Worm (Caenorhabditis elegans): Measurements from ENCODE around the gene sfxn-1.1.

Gene sfxn-1.1

ce11 chrII:9483342-9483741, 35.3 kb downstream of the sfxn-1.1 start:
- TF ChIP-seq unc-62 (GFP tag; optimal IDR thresholded peaks at IDR 0.05), result no peak

- no peak for TF ChIP-seq unc-62 (GFP tag; optimal IDR thresholded peaks at IDR 0.05)
These were observed 36.2 kb downstream of the sfxn-1.1 start for ce11 chrII:9482529-9482928.

ce11 chrII:9481427-9481826, 37.3 kb downstream of the sfxn-1.1 start:
- no peak for TF ChIP-seq unc-62 (GFP tag; optimal IDR thresholded peaks at IDR 0.05)

ce11 chrII:9480006-9480405, 38.7 kb downstream of the sfxn-1.1 start, which contains the start of gene T19H5.7:
T19H5.7 (minus strand) TSS chrII:9480106.
- no peak for TF ChIP-seq unc-62 (GFP tag; optimal IDR thresholded peaks at IDR 0.05)

DNA sequence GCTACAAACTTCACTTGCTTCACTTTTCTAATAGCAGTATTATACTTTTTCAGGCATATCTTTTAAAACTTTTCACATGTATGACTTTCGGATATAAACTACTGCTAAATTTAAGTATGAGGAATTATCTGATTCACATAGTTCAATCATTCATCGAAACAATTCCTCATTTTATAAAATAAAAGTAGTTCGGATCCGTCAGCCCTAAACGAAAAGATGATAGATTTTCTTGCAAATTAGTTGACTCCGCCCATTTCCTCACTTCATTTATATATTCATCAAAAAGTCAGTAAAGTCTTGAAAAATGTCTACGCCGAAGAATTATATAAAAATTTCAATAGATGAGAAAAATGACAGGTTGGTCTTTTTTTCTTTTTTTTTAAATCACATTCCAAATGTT, 41.1 kb downstream of the sfxn-1.1 start, which contains the start of gene chil-27:
Gene chil-27, plus strand, starts transcription at position 301 of the 400 bp plus-strand sequence.
- no peak for TF ChIP-seq unc-62 (GFP tag; optimal IDR thresholded peaks at IDR 0.05)

ce11 chrII:9474367-9475105, 44.1 kb downstream of the sfxn-1.1 start, which contains the start of the genes chil-25 and chil-26:
chil-25 (minus strand) TSS chrII:9474467.
chil-26 (plus strand) TSS chrII:9475055.
- no peak for TF ChIP-seq unc-62 (GFP tag; optimal IDR thresholded peaks at IDR 0.05)

DNA sequence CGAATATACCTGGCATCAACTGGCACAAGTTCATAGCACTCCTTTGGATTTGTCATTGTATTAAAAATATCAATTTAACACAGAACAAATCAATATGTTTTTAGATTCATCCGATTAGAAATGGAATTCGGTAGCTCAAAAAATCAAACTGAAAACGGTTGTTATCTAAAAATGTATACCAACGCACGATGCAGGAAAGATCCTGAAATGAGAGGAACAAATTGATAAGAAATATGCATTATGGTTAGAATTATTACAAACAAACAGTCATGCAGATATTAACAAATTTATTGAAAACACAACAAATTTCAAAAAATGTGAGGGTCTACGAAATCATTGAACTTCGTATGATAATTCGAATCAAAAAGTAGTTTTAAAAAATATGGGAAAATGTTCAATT, 48.7 kb downstream of the sfxn-1.1 start, which contains the start of gene T19H5.6:
Gene T19H5.6, minus strand, starts transcription at position 195 of the 400 bp plus-strand sequence.
- no peak for TF ChIP-seq unc-62 (GFP tag; optimal IDR thresholded peaks at IDR 0.05)

DNA sequence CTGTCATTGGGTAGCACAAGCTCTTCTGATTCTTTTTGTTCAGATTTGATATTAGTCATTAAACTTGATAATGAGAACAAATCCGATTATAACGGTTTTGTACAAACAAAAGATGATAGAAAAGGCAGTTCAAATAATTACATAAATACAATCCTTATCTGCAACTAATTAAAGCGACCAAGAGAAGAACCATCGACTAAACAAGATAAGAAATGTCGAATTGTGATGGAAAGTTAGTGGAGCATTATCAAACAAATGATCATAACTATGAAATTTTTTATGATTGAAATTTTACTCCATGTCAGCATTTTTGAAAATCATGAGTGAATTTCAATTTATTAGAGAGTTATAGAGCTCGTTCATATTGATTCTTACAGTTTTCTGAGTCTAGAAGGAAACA, 50.3 kb downstream of the sfxn-1.1 start, which contains the start of gene chil-23:
Gene chil-23, minus strand, starts transcription at position 198 of the 400 bp plus-strand sequence.
- TF ChIP-seq unc-62 (GFP tag; optimal IDR thresholded peaks at IDR 0.05), result no peak
